Fruit fly (Drosophila melanogaster) whole organism, prepupa: ENCODE data around the gene CG33642.

Source experiments
- Blimp-1 ChIP-seq: fragments of 200-800 bp; sonication (Bioruptor generic); optimal IDR thresholded peaks from 3 replicates; lab custom pipeline; 2017; ENCODE audit warnings: missing biosample characterization, missing genetic modification characterization, mild to moderate bottlenecking, moderate library complexity, missing genetic modification reagents
- CG10631 ChIP-seq: fragments of 200-800 bp; sonication (Bioruptor generic); optimal IDR thresholded peaks from 2 replicates; lab custom pipeline; 2016; ENCODE audit warnings: missing biosample characterization, missing genetic modification characterization
- CG11294 ChIP-seq: fragments of 200-800 bp; sonication (Bioruptor generic); IDR thresholded peaks from 2 replicates; pipeline ENCODE4 v1.3.6; 2022; ENCODE audit warnings: missing biosample characterization, missing genetic modification characterization
- CG15336 ChIP-seq: fragments of 200-800 bp; sonication (Bioruptor generic); IDR thresholded peaks from 2 replicates; pipeline ENCODE4 v1.3.6; 2022; ENCODE audit warnings: missing biosample characterization, missing genetic modification characterization
- CG1621 ChIP-seq: fragments of 200-800 bp; sonication (Bioruptor generic); optimal IDR thresholded peaks from 3 replicates; lab custom pipeline; 2018; ENCODE audit warnings: missing biosample characterization, mild to moderate bottlenecking, missing genetic modification characterization
- CG16779 ChIP-seq: fragments of 200-800 bp; sonication (Bioruptor generic); optimal IDR thresholded peaks from 3 replicates; lab custom pipeline; 2017; ENCODE audit warnings: missing biosample characterization, mild to moderate bottlenecking, missing genetic modification characterization
- CG3032 ChIP-seq: fragments of 200-800 bp; optimal IDR thresholded peaks from 2 replicates; lab custom pipeline; 2019; ENCODE audit warnings: missing biosample characterization, mild to moderate bottlenecking, missing genetic modification characterization, moderate library complexity
- CG31627 ChIP-seq: fragments of 200-800 bp; sonication (Bioruptor generic); optimal IDR thresholded peaks from 3 replicates; lab custom pipeline; 2016; ENCODE audit warnings: missing biosample characterization, missing genetic modification characterization
- CG32006 ChIP-seq: fragments of 200-800 bp; sonication (Bioruptor generic); optimal IDR thresholded peaks from 3 replicates; lab custom pipeline; 2017; ENCODE audit warnings: missing biosample characterization, mild to moderate bottlenecking, missing genetic modification characterization
- CG3919 ChIP-seq: fragments of 200-800 bp; sonication (Bioruptor generic); optimal IDR thresholded peaks from 3 replicates; lab custom pipeline; 2016; ENCODE audit warnings: missing biosample characterization, missing genetic modification characterization
- CG4318 ChIP-seq: fragments of 200-800 bp; sonication (Bioruptor generic); optimal IDR thresholded peaks from 3 replicates; lab custom pipeline; 2017; ENCODE audit warnings: missing biosample characterization, mild to moderate bottlenecking, missing genetic modification characterization
- CG6163 ChIP-seq: fragments of 200-800 bp; sonication (Bioruptor generic); IDR thresholded peaks from 3 replicates; pipeline ENCODE4 v1.3.6; 2022; ENCODE audit warnings: missing biosample characterization, missing genetic modification characterization
- CG6276 ChIP-seq: fragments of 200-800 bp; sonication (Bioruptor generic); optimal IDR thresholded peaks from 2 replicates; lab custom pipeline; 2017; ENCODE audit warnings: missing biosample characterization, mild to moderate bottlenecking, missing genetic modification characterization
- CG6792 ChIP-seq: fragments of 200-800 bp; sonication (Bioruptor generic); optimal IDR thresholded peaks from 3 replicates; lab custom pipeline; 2016; ENCODE audit warnings: missing biosample characterization, missing genetic modification characterization
- CG6808 ChIP-seq: fragments of 200-800 bp; sonication (Bioruptor generic); optimal IDR thresholded peaks from 3 replicates; lab custom pipeline; 2017; ENCODE audit warnings: missing biosample characterization, missing genetic modification characterization, mild to moderate bottlenecking, moderate library complexity, missing genetic modification reagents
- CG6854 ChIP-seq: fragments of 200-800 bp; sonication (Bioruptor generic); optimal IDR thresholded peaks from 2 replicates; lab custom pipeline; 2017; ENCODE audit warnings: missing biosample characterization, mild to moderate bottlenecking, missing genetic modification characterization
- CG7368 ChIP-seq: fragments of 200-800 bp; sonication (Bioruptor generic); optimal IDR thresholded peaks from 3 replicates; lab custom pipeline; 2016; ENCODE audit warnings: missing biosample characterization, missing genetic modification characterization
- CG8119 ChIP-seq: fragments of 200-800 bp; sonication (Bioruptor generic); IDR thresholded peaks from 3 replicates; pipeline ENCODE4 v1.3.6; 2022; ENCODE audit warnings: missing biosample characterization, missing genetic modification characterization
- CG8319 ChIP-seq: fragments of 200-800 bp; sonication (Bioruptor generic); optimal IDR thresholded peaks from 3 replicates; lab custom pipeline; 2016; ENCODE audit warnings: missing biosample characterization, missing genetic modification characterization
- CG8632 ChIP-seq: fragments of 200-800 bp; sonication (Bioruptor generic); optimal IDR thresholded peaks from 3 replicates; lab custom pipeline; 2016; ENCODE audit warnings: missing biosample characterization, missing genetic modification characterization
- CG9139 ChIP-seq: fragments of 200-800 bp; sonication (Bioruptor generic); optimal IDR thresholded peaks from 3 replicates; lab custom pipeline; 2017; ENCODE audit warnings: missing biosample characterization, mild to moderate bottlenecking, missing genetic modification characterization
- Eip78C ChIP-seq: fragments of 200-800 bp; sonication (Bioruptor generic); peaks from one replicate; lab custom pipeline; 2016; ENCODE audit warnings: missing biosample characterization, missing genetic modification characterization
- Ets96B ChIP-seq: fragments of 200-800 bp; optimal IDR thresholded peaks from 2 replicates; lab custom pipeline; 2019; ENCODE audit warnings: missing biosample characterization, mild to moderate bottlenecking, missing genetic modification characterization, moderate library complexity
- Gug ChIP-seq: fragments of 200-800 bp; sonication (Bioruptor generic); IDR thresholded peaks from 2 replicates; pipeline ENCODE4 v1.3.6; 2022; ENCODE audit warnings: missing biosample characterization, missing genetic modification characterization
- Hr38 ChIP-seq: sonication (Bioruptor generic); optimal IDR thresholded peaks from 2 replicates; lab custom pipeline; 2016; ENCODE audit warnings: missing biosample characterization, missing genetic modification characterization
- Hr39 ChIP-seq: fragments of 200-800 bp; sonication (Bioruptor generic); optimal IDR thresholded peaks from 2 replicates; lab custom pipeline; 2016; ENCODE audit warnings: missing biosample characterization, missing genetic modification characterization
- Hr4 ChIP-seq: fragments of 200-800 bp; sonication (Bioruptor generic); optimal IDR thresholded peaks from 3 replicates; lab custom pipeline; 2016; ENCODE audit warnings: missing biosample characterization, missing genetic modification characterization
- Lpt ChIP-seq: fragments of 200-800 bp; sonication (Bioruptor generic); optimal IDR thresholded peaks from 3 replicates; lab custom pipeline; 2016; ENCODE audit warnings: missing biosample characterization, missing genetic modification characterization
- Met ChIP-seq: fragments of 200-800 bp; sonication (Bioruptor generic); optimal IDR thresholded peaks from 3 replicates; lab custom pipeline; 2016; ENCODE audit warnings: missing biosample characterization, missing genetic modification characterization
- OdsH ChIP-seq: fragments of 200-800 bp; sonication (Bioruptor generic); optimal IDR thresholded peaks from 3 replicates; lab custom pipeline; 2016; ENCODE audit warnings: missing biosample characterization, missing genetic modification characterization
- Smox ChIP-seq: fragments of 200-800 bp; sonication (Bioruptor generic); optimal IDR thresholded peaks from 3 replicates; lab custom pipeline; 2016; ENCODE audit warnings: missing biosample characterization, missing genetic modification characterization
- Sox102F ChIP-seq: fragments of 200-800 bp; sonication (Bioruptor generic); optimal IDR thresholded peaks from 2 replicates; lab custom pipeline; 2016; ENCODE audit warnings: missing biosample characterization, mild to moderate bottlenecking, missing genetic modification characterization
- Sox15 ChIP-seq: fragments of 200-800 bp; sonication (Bioruptor generic); optimal IDR thresholded peaks from 3 replicates; lab custom pipeline; 2016; ENCODE audit warnings: missing biosample characterization, missing genetic modification characterization
- achi ChIP-seq: fragments of 200-800 bp; sonication (Bioruptor generic); optimal IDR thresholded peaks from 3 replicates; lab custom pipeline; 2016; ENCODE audit warnings: missing biosample characterization, missing genetic modification characterization
- cyc ChIP-seq: fragments of 200-800 bp; sonication (Bioruptor generic); optimal IDR thresholded peaks from 3 replicates; lab custom pipeline; 2016; ENCODE audit warnings: missing biosample characterization, missing genetic modification characterization
- dac ChIP-seq: fragments of 200-800 bp; sonication (Bioruptor generic); optimal IDR thresholded peaks from 2 replicates; lab custom pipeline; 2017; ENCODE audit warnings: missing biosample characterization, mild to moderate bottlenecking, missing genetic modification characterization
- dsx ChIP-seq: fragments of 200-800 bp; optimal IDR thresholded peaks from 3 replicates; lab custom pipeline; 2019; ENCODE audit warnings: missing biosample characterization, mild to moderate bottlenecking, missing genetic modification characterization, moderate library complexity; ENCODE audit not compliant: poor library complexity, severe bottlenecking
- eg ChIP-seq: fragments of 200-800 bp; sonication (Bioruptor generic); IDR thresholded peaks from 3 replicates; pipeline ENCODE4 v1.3.6; 2022; ENCODE audit warnings: missing biosample characterization, missing genetic modification characterization
- fd59A ChIP-seq: fragments of 200-800 bp; sonication (Bioruptor generic); optimal IDR thresholded peaks from 2 replicates; lab custom pipeline; 2017; ENCODE audit warnings: missing biosample characterization, mild to moderate bottlenecking, missing genetic modification characterization, missing genetic modification reagents
- fd85E ChIP-seq: fragments of 200-800 bp; sonication (Bioruptor generic); optimal IDR thresholded peaks from 3 replicates; lab custom pipeline; 2016; ENCODE audit warnings: missing biosample characterization, missing genetic modification characterization
- fkh ChIP-seq: fragments of 200-800 bp; sonication (Bioruptor generic); optimal IDR thresholded peaks from 3 replicates; lab custom pipeline; 2017; ENCODE audit warnings: missing biosample characterization, mild to moderate bottlenecking, missing genetic modification characterization, moderate library complexity
- lz ChIP-seq: fragments of 200-800 bp; sonication (Bioruptor generic); optimal IDR thresholded peaks from 3 replicates; lab custom pipeline; 2016; ENCODE audit warnings: missing biosample characterization, missing genetic modification characterization
- pdm3 ChIP-seq: fragments of 200-800 bp; sonication (Bioruptor generic); optimal IDR thresholded peaks from 3 replicates; lab custom pipeline; 2016; ENCODE audit warnings: missing biosample characterization, missing genetic modification characterization
- salr ChIP-seq, 2 experiments: fragments of 200-800 bp; sonication (Bioruptor generic); optimal IDR thresholded peaks; 3 replicates each; lab custom pipeline; 2016 to 2018; ENCODE audit warnings: missing biosample characterization in 2 of 2, missing genetic modification characterization in 2 of 2, mild to moderate bottlenecking in 1 of 2
- spab ChIP-seq: fragments of 200-800 bp; sonication (Bioruptor generic); optimal IDR thresholded peaks from 2 replicates; lab custom pipeline; 2017; ENCODE audit warnings: missing biosample characterization, mild to moderate bottlenecking, missing genetic modification characterization, missing genetic modification reagents
- ss ChIP-seq, 2 experiments: fragments of 200-800 bp; sonication (Bioruptor generic); optimal IDR thresholded peaks; 2 replicates in 1 of 2; 3 replicates in 1 of 2; lab custom pipeline; 2017 to 2018; ENCODE audit warnings: mild to moderate bottlenecking in 2 of 2, missing biosample characterization in 2 of 2, missing genetic modification characterization in 2 of 2, moderate library complexity in 1 of 2
- svp ChIP-seq: fragments of 200-800 bp; sonication (Bioruptor generic); peaks from one replicate; lab custom pipeline; 2016; ENCODE audit warnings: missing biosample characterization, missing genetic modification characterization
- topi ChIP-seq: fragments of 200-800 bp; sonication (Bioruptor generic); optimal IDR thresholded peaks from 3 replicates; lab custom pipeline; 2016; ENCODE audit warnings: missing biosample characterization, missing genetic modification characterization
- vri ChIP-seq: fragments of 200-800 bp; sonication (Bioruptor generic); optimal IDR thresholded peaks from 3 replicates; lab custom pipeline; 2016; ENCODE audit warnings: missing biosample characterization, mild to moderate bottlenecking, missing genetic modification characterization

The CG33642 gene

dm6 chr2L:13513331-13514261 is 16.2 kb upstream of the CG33642 start:
- TF ChIP-seq OdsH (GFP tag; lab: Kevin White, UChicago) (peak; percentile 74), Lpt (GFP tag; lab: Kevin White, UChicago) (no peak), CG6854 (GFP tag; lab: Kevin White, UChicago) (peak; percentile 72), CG10631 (GFP tag; lab: Kevin White, UChicago) (peak; percentile 57), CG8119 (GFP tag; lab: Robert Waterston, UW) (peak; percentile 44; the same call in 2 of the 3 replicates), Sox15 (GFP tag; lab: Kevin White, UChicago) (peak; percentile 63), salr (GFP tag; optimal IDR thresholded peaks at IDR 0.05; lab: Kevin White, UChicago) (peak in 1 of 2 experiments; percentile 69), achi (GFP tag; lab: Kevin White, UChicago) (peak; percentile 43), vri (GFP tag; lab: Kevin White, UChicago) (peak; percentile 89), CG6276 (GFP tag; lab: Kevin White, UChicago) (peak; percentile 50), cyc (GFP tag; lab: Kevin White, UChicago) (peak; percentile 71), CG16779 (no peak), Sox102F (peak; percentile 61), CG6808 (GFP tag; lab: Kevin White, UChicago) (no peak), Hr39 (peak; percentile 78), lz (GFP tag; lab: Kevin White, UChicago) (peak; percentile 76), Ets96B (tag; lab: Kevin White, UChicago) (peak; percentile 28), CG31627 (GFP tag; lab: Kevin White, UChicago) (peak; percentile 68), CG1621 (tag; lab: Kevin White, UChicago) (peak; percentile 34), dsx (GFP tag; lab: Kevin White, UChicago) (no peak), Hr38 (GFP tag; lab: Kevin White, UChicago) (no peak), topi (GFP tag; lab: Kevin White, UChicago) (peak; percentile 78), fd85E (GFP tag; lab: Kevin White, UChicago) (peak; percentile 27), CG6163 (GFP tag; lab: Robert Waterston, UW) (peak; percentile 83), eg (peak; percentile 75), Eip78C (GFP tag; lab: Kevin White, UChicago) (peak; percentile 95), fd59A (GFP tag; lab: Kevin White, UChicago) (peak; percentile 57), CG11294 (GFP tag; lab: Robert Waterston, UW) (peak; percentile 21; the same call in 1 of the 2 replicates), Blimp-1 (GFP tag; lab: Kevin White, UChicago) (no peak), dac (GFP tag; lab: Kevin White, UChicago) (peak; percentile 56), fkh (GFP tag; lab: Kevin White, UChicago) (peak; percentile 66), CG6792 (peak; percentile 60), CG8632 (peak; percentile 62), CG8319 (GFP tag; lab: Kevin White, UChicago) (peak; percentile 11), CG9139 (GFP tag; lab: Kevin White, UChicago) (peak; percentile 55), CG4318 (GFP tag; lab: Kevin White, UChicago) (peak; percentile 60), CG32006 (GFP tag; lab: Kevin White, UChicago) (peak; percentile 84), Smox (GFP tag; lab: Kevin White, UChicago) (peak; percentile 69), CG3919 (GFP tag; lab: Kevin White, UChicago) (peak; percentile 68), CG7368 (GFP tag; lab: Kevin White, UChicago) (peak; percentile 51), pdm3 (peak; percentile 66), ss (GFP tag; optimal IDR thresholded peaks at IDR 0.05; lab: Kevin White, UChicago) (peak; percentile 14 to 27), Gug (GFP tag; lab: Robert Waterston, UW) (peak; percentile 39; the same call in 1 of the 2 replicates), spab (GFP tag; lab: Kevin White, UChicago) (peak; percentile 12), Met (GFP tag; lab: Kevin White, UChicago) (peak; percentile 77), CG3032 (tag; lab: Kevin White, UChicago) (peak; percentile 46), CG15336 (GFP tag; lab: Robert Waterston, UW) (peak; percentile 66; the same call in 1 of the 2 replicates), svp (GFP tag; lab: Kevin White, UChicago) (peak; percentile 89), Hr4 (GFP tag; lab: Kevin White, UChicago) (peak; percentile 69)
